Worm (Caenorhabditis elegans): ENCODE data around the gene pqn-16.

- TF ChIP-seq nhr-237 (tag; optimal IDR thresholded peaks at IDR 0.05) (no peak), unc-62 (GFP tag; optimal IDR thresholded peaks at IDR 0.05) (no peak), nhr-11 (tag; optimal IDR thresholded peaks at IDR 0.05) (no peak), ztf-4 (tag; optimal IDR thresholded peaks at IDR 0.05) (no peak)
Observed at ce11 chrV:9212499-9212898, 38.6 kb downstream of the pqn-16 start.

Measured in whole organism, L3 larva.